Fruit fly (Drosophila melanogaster) whole organism, wandering third instar larva: ENCODE results near the gene CG33795.

ENCODE experiments used
- Abd-B ChIP-seq: fragments of >200 bp; optimal IDR thresholded peaks from 2 replicates; lab custom pipeline; 2017; ENCODE audit warnings: missing biosample characterization, missing genetic modification characterization
- CG32264 ChIP-seq: fragments of 200-800 bp; sonication (Bioruptor generic); optimal IDR thresholded peaks from 2 replicates; lab custom pipeline; 2016; ENCODE audit warnings: missing biosample characterization, missing genetic modification characterization
- CG9705 ChIP-seq: fragments of 200-800 bp; sonication (Bioruptor generic); optimal IDR thresholded peaks from 2 replicates; lab custom pipeline; 2018; ENCODE audit warnings: missing biosample characterization, mild to moderate bottlenecking, missing genetic modification characterization
- CrebA ChIP-seq: fragments of 200-800 bp; sonication (Bioruptor generic); optimal IDR thresholded peaks from 2 replicates; lab custom pipeline; 2016; ENCODE audit warnings: missing biosample characterization, mild to moderate bottlenecking, missing genetic modification characterization, borderline replicate concordance
- Dfd ChIP-seq: fragments of >200 bp; optimal IDR thresholded peaks from 2 replicates; lab custom pipeline; 2017; ENCODE audit warnings: missing biosample characterization, missing genetic modification characterization
- Dif ChIP-seq: fragments of 200-275, 200-300 bp; sonication (Bioruptor generic); optimal IDR thresholded peaks from 2 replicates; lab custom pipeline; 2018; ENCODE audit warnings: missing biosample characterization, missing genetic modification characterization; ENCODE audit not compliant: partially characterized antibody
- GATAd ChIP-seq: sonication (Bioruptor generic); optimal IDR thresholded peaks from 2 replicates; lab custom pipeline; 2016; ENCODE audit warnings: missing biosample characterization, missing genetic modification characterization
- HLH106 ChIP-seq: fragments of 200-800 bp; optimal IDR thresholded peaks from 3 replicates; lab custom pipeline; 2019; ENCODE audit warnings: missing biosample characterization, mild to moderate bottlenecking, missing genetic modification characterization, moderate library complexity
- Hnf4 ChIP-seq: fragments of 200-800 bp; sonication (Bioruptor generic); optimal IDR thresholded peaks from 2 replicates; lab custom pipeline; 2016; ENCODE audit warnings: missing biosample characterization, mild to moderate bottlenecking, missing genetic modification characterization
- Hr78 ChIP-seq: fragments of >200 bp; optimal IDR thresholded peaks from 2 replicates; lab custom pipeline; 2017; ENCODE audit warnings: missing biosample characterization, missing genetic modification characterization
- Hr83 ChIP-seq: fragments of 200-300 bp; sonication (Bioruptor generic); optimal IDR thresholded peaks from 2 replicates; lab custom pipeline; 2016; ENCODE audit warnings: missing biosample characterization, mild to moderate bottlenecking, missing genetic modification characterization, moderate library complexity; ENCODE audit not compliant: poor library complexity, severe bottlenecking
- Jra ChIP-seq: sonication (Bioruptor generic); optimal IDR thresholded peaks from 2 replicates; lab custom pipeline; 2016; ENCODE audit warnings: missing biosample characterization, missing genetic modification characterization
- Mio ChIP-seq: sonication (Bioruptor generic); optimal IDR thresholded peaks from 2 replicates; lab custom pipeline; 2016; ENCODE audit warnings: missing biosample characterization, missing genetic modification characterization
- Myc ChIP-seq: fragments of >200 bp; optimal IDR thresholded peaks from 2 replicates; lab custom pipeline; 2017
- N ChIP-seq: fragments of >200 bp; optimal IDR thresholded peaks from 2 replicates; lab custom pipeline; 2018; ENCODE audit warnings: missing biosample characterization, missing external identifiers, missing genetic modification characterization
- OdsH ChIP-seq: fragments of 200-800 bp; sonication (Bioruptor generic); optimal IDR thresholded peaks from 2 replicates; lab custom pipeline; 2016; ENCODE audit warnings: missing biosample characterization, mild to moderate bottlenecking, missing genetic modification characterization
- Rel ChIP-seq, 2 experiments: fragments of 200-800 bp; sonication (Bioruptor generic) in 1 of 2; optimal IDR thresholded peaks; 2 replicates in 1 of 2; 3 replicates in 1 of 2; lab custom pipeline; 2016 to 2019; ENCODE audit warnings: mild to moderate bottlenecking in 2 of 2, missing biosample characterization in 2 of 2, missing genetic modification characterization in 2 of 2, moderate library complexity in 1 of 2
- Sp1 ChIP-seq: fragments of 200-800 bp; sonication (Bioruptor generic); optimal IDR thresholded peaks from 3 replicates; lab custom pipeline; 2019; ENCODE audit warnings: missing biosample characterization, mild to moderate bottlenecking, missing genetic modification characterization, moderate library complexity
- Vsx2 ChIP-seq: fragments of 200-300, 225-300 bp; sonication (Bioruptor generic); optimal IDR thresholded peaks from 2 replicates; lab custom pipeline; 2018; ENCODE audit warnings: missing biosample characterization, missing genetic modification characterization; ENCODE audit not compliant: partially characterized antibody
- br ChIP-seq: fragments of 200-800 bp; sonication (Bioruptor generic); optimal IDR thresholded peaks from 2 replicates; lab custom pipeline; 2016; ENCODE audit warnings: missing biosample characterization, missing genetic modification characterization
- brk ChIP-seq: fragments of 200-800 bp; sonication (Bioruptor generic); optimal IDR thresholded peaks from 2 replicates; lab custom pipeline; 2016; ENCODE audit warnings: missing biosample characterization, mild to moderate bottlenecking, missing genetic modification characterization
- dl ChIP-seq, 2 experiments: fragments of 175-275, 200-275 bp in 1 of 2; fragments of 200-275 bp in 1 of 2; sonication (Bioruptor generic); optimal IDR thresholded peaks; lab custom pipeline; 2018; ENCODE audit warnings: mild to moderate bottlenecking in 2 of 2, missing biosample characterization in 2 of 2, missing genetic modification characterization in 2 of 2, moderate library complexity in 2 of 2; ENCODE audit not compliant: partially characterized antibody in 2 of 2, insufficient read depth in 1 of 2
- dmrt93B ChIP-seq: fragments of 200-800 bp; sonication (Bioruptor generic); optimal IDR thresholded peaks from 2 replicates; lab custom pipeline; 2018; ENCODE audit warnings: missing biosample characterization, mild to moderate bottlenecking, missing genetic modification characterization
- dsf ChIP-seq: sonication (Bioruptor generic); optimal IDR thresholded peaks from 2 replicates; lab custom pipeline; 2016; ENCODE audit warnings: missing biosample characterization, missing genetic modification characterization, borderline replicate concordance
- ey ChIP-seq: fragments of 200-800 bp; sonication (Bioruptor generic); optimal IDR thresholded peaks from 2 replicates; lab custom pipeline; 2016; ENCODE audit warnings: missing biosample characterization, missing genetic modification characterization
- foxo ChIP-seq, 2 experiments: fragments of 200-800 bp; sonication (Bioruptor generic); optimal IDR thresholded peaks; 2 replicates in 1 of 2; 3 replicates in 1 of 2; lab custom pipeline; 2016 to 2017; ENCODE audit warnings: missing biosample characterization in 2 of 2, missing genetic modification characterization in 2 of 2
- fru ChIP-seq: fragments of 200-800 bp; sonication (Bioruptor generic); optimal IDR thresholded peaks from 3 replicates; lab custom pipeline; 2016; ENCODE audit warnings: missing biosample characterization, mild to moderate bottlenecking, missing genetic modification characterization
- h ChIP-seq: fragments of 200-800 bp; sonication (Bioruptor generic); optimal IDR thresholded peaks from 3 replicates; lab custom pipeline; 2016; ENCODE audit warnings: missing biosample characterization, mild to moderate bottlenecking, missing genetic modification characterization
- jim ChIP-seq: fragments of 175-275, 200-325 bp; sonication (Bioruptor generic); optimal IDR thresholded peaks from 2 replicates; lab custom pipeline; 2016; ENCODE audit warnings: missing biosample characterization, mild to moderate bottlenecking, missing genetic modification characterization
- lola ChIP-seq: fragments of >200 bp; optimal IDR thresholded peaks from 2 replicates; lab custom pipeline; 2017; ENCODE audit warnings: missing biosample characterization, missing genetic modification characterization
- pan ChIP-seq: fragments of >200 bp; optimal IDR thresholded peaks from 2 replicates; lab custom pipeline; 2017
- psq ChIP-seq: fragments of 200-800 bp; sonication (Bioruptor generic); optimal IDR thresholded peaks from 3 replicates; lab custom pipeline; 2017; ENCODE audit warnings: missing biosample characterization, mild to moderate bottlenecking, missing genetic modification characterization, moderate library complexity
- rgr ChIP-seq: fragments of 200-800 bp; sonication (Bioruptor generic); optimal IDR thresholded peaks from 3 replicates; lab custom pipeline; 2016; ENCODE audit warnings: missing biosample characterization, mild to moderate bottlenecking, missing genetic modification characterization
- sage ChIP-seq: fragments of 200-800 bp; sonication (Bioruptor generic); optimal IDR thresholded peaks from 2 replicates; lab custom pipeline; 2016; ENCODE audit warnings: missing biosample characterization, mild to moderate bottlenecking, missing genetic modification characterization
- sv ChIP-seq: fragments of 200-800 bp; sonication (Bioruptor generic); optimal IDR thresholded peaks from 3 replicates; lab custom pipeline; 2016; ENCODE audit warnings: missing biosample characterization, missing genetic modification characterization
- tai ChIP-seq: sonication (Bioruptor generic); optimal IDR thresholded peaks from 2 replicates; lab custom pipeline; 2016; ENCODE audit warnings: missing biosample characterization, missing genetic modification characterization
- usp ChIP-seq: fragments of >200 bp; optimal IDR thresholded peaks from 2 replicates; lab custom pipeline; 2017; ENCODE audit warnings: missing biosample characterization, missing genetic modification characterization
- woc ChIP-seq: sonication (Bioruptor generic); optimal IDR thresholded peaks from 2 replicates; lab custom pipeline; 2016; ENCODE audit warnings: missing biosample characterization, mild to moderate bottlenecking, missing genetic modification characterization

CG33795 gene

DNA sequence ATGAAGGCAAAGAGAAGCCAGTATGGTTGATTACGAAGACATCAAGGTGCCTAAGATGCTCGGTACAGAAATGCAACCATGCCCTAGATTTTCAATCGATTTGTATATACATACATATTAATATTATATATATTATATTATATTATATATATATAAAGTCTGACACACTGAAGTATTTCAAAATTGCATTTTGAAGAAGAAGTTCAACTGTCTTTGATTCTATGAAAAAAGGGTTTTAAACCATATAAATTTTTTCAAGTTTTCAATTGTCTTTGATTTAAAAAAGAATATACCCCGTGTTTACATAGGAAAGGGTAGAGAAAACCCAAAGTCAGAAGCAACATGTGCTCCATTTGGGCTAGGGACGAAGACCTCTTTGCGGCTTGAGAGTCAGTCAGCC lies 3.6 kb upstream of the CG33795 start:
- no peak for TF ChIP-seq Jra (GFP tag; lab: Kevin White, UChicago)
- TF ChIP-seq Mio (GFP tag; lab: Kevin White, UChicago) = no peak
- peak; percentile 28 for TF ChIP-seq dmrt93B (GFP tag; lab: Kevin White, UChicago)
- TF ChIP-seq Hr83 (GFP tag; lab: Kevin White, UChicago) = no peak
- peak; percentile 20 for TF ChIP-seq h
- TF ChIP-seq N (GFP tag; lab: Kevin White, UChicago) = no peak
- TF ChIP-seq Myc (lab: Kevin White, UChicago) = no peak
- TF ChIP-seq woc (GFP tag; lab: Kevin White, UChicago) = no peak
- no peak for TF ChIP-seq Hr78 (GFP tag; lab: Kevin White, UChicago)
- TF ChIP-seq CrebA (GFP tag; lab: Kevin White, UChicago) = no peak
- TF ChIP-seq psq (GFP tag; lab: Kevin White, UChicago) = peak; percentile 69
- no peak for TF ChIP-seq lola (GFP tag; lab: Kevin White, UChicago)
- no peak for TF ChIP-seq ey
- TF ChIP-seq sage (GFP tag; lab: Kevin White, UChicago) = no peak
- TF ChIP-seq foxo (GFP tag; optimal IDR thresholded peaks at IDR 0.05; lab: Kevin White, UChicago) = peak in 1 of 2 experiments; percentile 22
- TF ChIP-seq HLH106 (tag; lab: Kevin White, UChicago) = peak; percentile 76
- no peak for TF ChIP-seq dl (GFP tag; optimal IDR thresholded peaks at IDR 0.05; lab: Kevin White, UChicago; ENCODE audit: insufficient read depth in 1 of 2, partially characterized antibody in 2 of 2)
- no peak for TF ChIP-seq Rel (GFP tag; optimal IDR thresholded peaks at IDR 0.05; lab: Kevin White, UChicago)
- TF ChIP-seq Rel (tag; optimal IDR thresholded peaks at IDR 0.05; lab: Kevin White, UChicago) = no peak
- peak; percentile 75 for TF ChIP-seq Sp1 (GFP tag; lab: Kevin White, UChicago)
- peak; percentile 5 for TF ChIP-seq rgr
- no peak for TF ChIP-seq br
- TF ChIP-seq dsf (GFP tag; lab: Kevin White, UChicago) = no peak

DNA sequence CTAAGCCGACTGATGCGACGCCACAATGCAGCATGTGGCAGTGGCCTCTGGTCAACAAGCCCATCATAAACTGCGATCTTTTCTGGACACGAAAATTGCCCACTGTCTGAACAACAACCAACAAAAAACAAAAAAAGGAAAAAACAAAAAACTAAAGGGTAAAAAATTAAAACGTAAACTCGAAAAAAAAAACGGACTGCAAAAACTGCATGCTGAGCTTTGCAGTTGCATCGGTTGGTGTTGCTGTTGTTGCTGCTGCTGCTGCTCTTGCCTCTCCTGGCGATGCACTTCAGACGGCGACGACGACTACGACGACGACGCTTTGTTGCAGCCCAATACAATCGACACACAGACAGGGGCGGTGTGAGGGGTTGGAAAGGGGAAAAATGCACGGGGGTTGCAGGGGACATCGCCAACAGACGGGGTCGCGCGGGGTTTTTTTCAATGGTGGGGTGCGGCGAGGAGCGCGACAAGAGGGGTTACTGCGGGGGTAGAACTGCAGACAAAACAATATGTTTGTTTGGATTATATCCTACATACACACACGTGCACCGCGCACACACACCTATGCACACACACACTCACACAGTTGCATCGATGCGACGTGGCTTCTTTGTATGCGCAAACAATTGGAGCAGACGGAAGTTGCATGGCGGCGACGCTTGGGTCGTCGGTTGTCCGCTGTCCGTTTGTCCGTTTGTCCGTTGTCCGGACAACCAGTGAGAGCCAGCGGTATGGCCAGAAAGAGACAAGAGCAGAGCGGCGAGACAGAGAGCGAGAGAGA lies 2.8 kb upstream of the CG33795 start:
- TF ChIP-seq Dif (GFP tag; lab: Kevin White, UChicago) = peak; percentile 53
- no peak for TF ChIP-seq OdsH (GFP tag; lab: Kevin White, UChicago)
- TF ChIP-seq Sp1 (GFP tag; lab: Kevin White, UChicago) = peak; percentile 31
- no peak for TF ChIP-seq CG32264 (GFP tag; lab: Kevin White, UChicago)
- peak in 1 of 2 experiments; percentile 23 for TF ChIP-seq dl (GFP tag; optimal IDR thresholded peaks at IDR 0.05; lab: Kevin White, UChicago; ENCODE audit: insufficient read depth in 1 of 2, partially characterized antibody in 2 of 2)
- TF ChIP-seq brk (GFP tag; lab: Kevin White, UChicago) = peak; percentile 39
- TF ChIP-seq rgr = peak; percentile 25
- peak; percentile 55 for TF ChIP-seq psq (GFP tag; lab: Kevin White, UChicago)

DNA sequence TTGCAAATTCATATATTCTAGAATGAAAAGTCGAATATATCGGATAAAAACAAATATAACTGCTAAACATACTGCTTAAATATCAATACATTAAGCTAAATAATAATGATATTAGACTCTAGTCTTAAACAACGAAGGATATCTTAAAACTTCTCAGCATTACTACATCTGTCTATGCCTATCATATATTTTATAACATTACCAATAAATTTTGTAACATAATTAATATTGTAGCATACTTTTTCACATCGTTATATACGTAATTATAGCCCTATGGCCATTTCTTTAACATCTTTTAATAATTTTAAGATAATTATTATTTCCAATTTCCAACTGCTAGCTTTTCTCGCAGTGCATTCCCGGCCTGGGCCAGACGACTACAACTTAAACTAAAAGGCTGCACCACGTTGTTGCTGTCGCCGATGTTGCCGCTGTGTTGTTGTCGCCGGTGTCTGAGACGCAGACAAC lies 1.7 kb upstream of the CG33795 start:
- no peak for TF ChIP-seq Vsx2 (GFP tag; lab: Kevin White, UChicago)
- peak; percentile 10 for TF ChIP-seq br
- TF ChIP-seq CG32264 (GFP tag; lab: Kevin White, UChicago) = no peak
- TF ChIP-seq foxo (GFP tag; optimal IDR thresholded peaks at IDR 0.05; lab: Kevin White, UChicago) = peak in 1 of 2 experiments; percentile 73
- peak; percentile 31 for TF ChIP-seq Hnf4 (GFP tag; lab: Kevin White, UChicago)
- TF ChIP-seq GATAd (GFP tag; lab: Kevin White, UChicago) = no peak
- TF ChIP-seq sage (GFP tag; lab: Kevin White, UChicago) = no peak
- TF ChIP-seq Myc (lab: Kevin White, UChicago) = no peak
- peak; percentile 63 for TF ChIP-seq fru
- TF ChIP-seq OdsH (GFP tag; lab: Kevin White, UChicago) = peak; percentile 70
- TF ChIP-seq brk (GFP tag; lab: Kevin White, UChicago) = peak; percentile 43
- no peak for TF ChIP-seq pan (lab: Kevin White, UChicago)
- peak; percentile 53 for TF ChIP-seq ey
- TF ChIP-seq sv (GFP tag; lab: Kevin White, UChicago) = no peak
- TF ChIP-seq Dfd (GFP tag; lab: Kevin White, UChicago) = no peak
- no peak for TF ChIP-seq N (GFP tag; lab: Kevin White, UChicago)
- peak; percentile 48 for TF ChIP-seq HLH106 (tag; lab: Kevin White, UChicago)
- TF ChIP-seq Sp1 (GFP tag; lab: Kevin White, UChicago) = peak; percentile 82
- TF ChIP-seq Abd-B (GFP tag; lab: Kevin White, UChicago) = no peak
- peak; percentile 10 for TF ChIP-seq woc (GFP tag; lab: Kevin White, UChicago)
- peak; percentile 77 for TF ChIP-seq rgr
- TF ChIP-seq dl (GFP tag; optimal IDR thresholded peaks at IDR 0.05; lab: Kevin White, UChicago; ENCODE audit: insufficient read depth in 1 of 2, partially characterized antibody in 2 of 2) = no peak
- TF ChIP-seq Mio (GFP tag; lab: Kevin White, UChicago) = no peak
- TF ChIP-seq lola (GFP tag; lab: Kevin White, UChicago) = no peak
- no peak for TF ChIP-seq dsf (GFP tag; lab: Kevin White, UChicago)
- TF ChIP-seq tai = no peak
- TF ChIP-seq jim (GFP tag; lab: Kevin White, UChicago) = no peak
- peak; percentile 19 for TF ChIP-seq Rel (GFP tag; optimal IDR thresholded peaks at IDR 0.05; lab: Kevin White, UChicago)
- TF ChIP-seq Rel (tag; optimal IDR thresholded peaks at IDR 0.05; lab: Kevin White, UChicago) = no peak
- peak; percentile 58 for TF ChIP-seq dmrt93B (GFP tag; lab: Kevin White, UChicago)
- TF ChIP-seq Dif (GFP tag; lab: Kevin White, UChicago) = no peak
- no peak for TF ChIP-seq CG9705
- peak; percentile 53 for TF ChIP-seq h
- no peak for TF ChIP-seq Jra (GFP tag; lab: Kevin White, UChicago)
- peak; percentile 71 for TF ChIP-seq psq (GFP tag; lab: Kevin White, UChicago)
- no peak for TF ChIP-seq Hr78 (GFP tag; lab: Kevin White, UChicago)
- TF ChIP-seq usp (GFP tag; lab: Kevin White, UChicago) = no peak
- TF ChIP-seq CrebA (GFP tag; lab: Kevin White, UChicago) = no peak
